Fruit fly (Drosophila melanogaster) whole organism, embryonic: ENCODE results near the gene Sp7.

Experiments
- CG12071 ChIP-seq: fragments of 200-800 bp; sonication (Bioruptor generic); optimal IDR thresholded peaks from 3 replicates; lab custom pipeline; 2018; ENCODE audit warnings: missing biosample characterization, mild to moderate bottlenecking, missing genetic modification characterization
- CG12104 ChIP-seq: fragments of 200-800 bp; sonication (Bioruptor generic); optimal IDR thresholded peaks from 3 replicates; lab custom pipeline; 2016; ENCODE audit warnings: missing biosample characterization, missing genetic modification characterization
- CG12942 ChIP-seq: fragments of 200-800 bp; sonication (Bioruptor generic); optimal IDR thresholded peaks from 3 replicates; lab custom pipeline; 2016; ENCODE audit warnings: missing biosample characterization, missing genetic modification characterization
- CG13287 ChIP-seq: fragments of 200-800 bp; sonication (Bioruptor generic); IDR thresholded peaks from 2 replicates; pipeline ENCODE4 v1.3.6; 2022; ENCODE audit warnings: missing biosample characterization, missing genetic modification characterization; ENCODE audit not compliant: partially characterized antibody
- CG1602 ChIP-seq: fragments of 200-800 bp; sonication (Bioruptor generic); optimal IDR thresholded peaks from 3 replicates; lab custom pipeline; 2016; ENCODE audit warnings: missing biosample characterization, missing genetic modification characterization
- CG17385 ChIP-seq: fragments of 200-800 bp; sonication (Bioruptor generic); optimal IDR thresholded peaks from 3 replicates; lab custom pipeline; 2018; ENCODE audit warnings: missing biosample characterization, mild to moderate bottlenecking, missing genetic modification characterization
- CG1832 ChIP-seq: fragments of 200-800 bp; sonication (Bioruptor generic); optimal IDR thresholded peaks from 2 replicates; lab custom pipeline; 2017; ENCODE audit warnings: missing biosample characterization, mild to moderate bottlenecking, missing genetic modification characterization, inconsistent platforms
- CG18476 ChIP-seq: fragments of 200-800 bp; sonication (Bioruptor generic); optimal IDR thresholded peaks from 2 replicates; lab custom pipeline; 2016; ENCODE audit warnings: missing biosample characterization, mild to moderate bottlenecking, missing genetic modification characterization
- CG2678 ChIP-seq: fragments of 200-800 bp; sonication (Bioruptor generic); optimal IDR thresholded peaks from 3 replicates; lab custom pipeline; 2019; ENCODE audit warnings: missing biosample characterization, mild to moderate bottlenecking, missing genetic modification characterization, moderate library complexity
- CG31365 ChIP-seq: fragments of 200-800 bp; sonication (Bioruptor generic); optimal IDR thresholded peaks from 2 replicates; lab custom pipeline; 2018; ENCODE audit warnings: missing biosample characterization, mild to moderate bottlenecking, missing genetic modification characterization
- CG3281 ChIP-seq: fragments of 200-800 bp; sonication (Bioruptor generic); optimal IDR thresholded peaks from 3 replicates; lab custom pipeline; 2017; ENCODE audit warnings: missing biosample characterization, mild to moderate bottlenecking, missing genetic modification characterization
- CG34422 ChIP-seq: fragments of 200-800 bp; sonication (Bioruptor generic); IDR thresholded peaks from 3 replicates; pipeline ENCODE4 v1.3.6; 2022; ENCODE audit warnings: missing biosample characterization, missing genetic modification characterization
- CG6175 ChIP-seq: fragments of 200-800 bp; sonication (Bioruptor generic); IDR thresholded peaks from 3 replicates; pipeline ENCODE4 v1.3.6; 2022; ENCODE audit warnings: missing biosample characterization, missing genetic modification characterization
- CG6272 ChIP-seq: fragments of 200-800 bp; sonication (Bioruptor generic); IDR thresholded peaks from 2 replicates; pipeline ENCODE4 v1.3.6; 2022; ENCODE audit warnings: missing biosample characterization, missing genetic modification characterization
- CG6813 ChIP-seq: fragments of 200-800 bp; sonication (Bioruptor generic); optimal IDR thresholded peaks from 2 replicates; lab custom pipeline; 2017; ENCODE audit warnings: missing biosample characterization, missing genetic modification characterization, mild to moderate bottlenecking, moderate library complexity, missing genetic modification reagents
- CG7357 ChIP-seq: fragments of 200-800 bp; sonication (Bioruptor generic); IDR thresholded peaks from 3 replicates; pipeline ENCODE4 v1.3.6; 2022; ENCODE audit warnings: missing biosample characterization, missing genetic modification characterization
- CG7556 ChIP-seq: fragments of 200-800 bp; sonication (Bioruptor generic); optimal IDR thresholded peaks from 2 replicates; lab custom pipeline; 2017; ENCODE audit warnings: missing biosample characterization, mild to moderate bottlenecking, missing genetic modification characterization
- CG7928 ChIP-seq: fragments of 200-800 bp; sonication (Bioruptor generic); optimal IDR thresholded peaks from 2 replicates; lab custom pipeline; 2017; ENCODE audit warnings: missing biosample characterization, mild to moderate bottlenecking, missing genetic modification characterization
- CG9437 ChIP-seq: fragments of 200-800 bp; sonication (Bioruptor generic); optimal IDR thresholded peaks from 2 replicates; lab custom pipeline; 2018; ENCODE audit warnings: missing biosample characterization, mild to moderate bottlenecking, missing genetic modification characterization
- CkIIα-i1 ChIP-seq: fragments of 200-800 bp; sonication (Bioruptor generic); IDR thresholded peaks from 2 replicates; pipeline ENCODE4 v1.3.6; 2022; ENCODE audit warnings: missing biosample characterization, missing genetic modification characterization
- Dfd ChIP-seq, 2 experiments: fragments of >200 bp; optimal IDR thresholded peaks; 2 replicates each; lab custom pipeline; 2017; ENCODE audit warnings: missing biosample characterization in 2 of 2, missing genetic modification characterization in 2 of 2
- Eip74EF ChIP-seq, 2 experiments: fragments of 200-800 bp in 1 of 2; fragments of >200 bp in 1 of 2; sonication (Bioruptor generic) in 1 of 2; optimal IDR thresholded peaks; 2 replicates each; lab custom pipeline; 2017 to 2019; ENCODE audit warnings: missing biosample characterization in 2 of 2, missing genetic modification characterization in 2 of 2, mild to moderate bottlenecking in 1 of 2, moderate library complexity in 1 of 2
- GATAe ChIP-seq: fragments of 200-800 bp; sonication (Bioruptor generic); conservative IDR thresholded peaks from 2 replicates; pipeline ENCODE4 v1.3.6; 2022; ENCODE audit warnings: missing biosample characterization, missing genetic modification characterization
- HHEX ChIP-seq: fragments of 200-800 bp; sonication (Bioruptor generic); optimal IDR thresholded peaks from 3 replicates; lab custom pipeline; 2017; ENCODE audit warnings: missing biosample characterization, mild to moderate bottlenecking, missing genetic modification characterization, missing genetic modification reagents
- HLH54F ChIP-seq: fragments of 200-800 bp; sonication (Bioruptor generic); optimal IDR thresholded peaks from 3 replicates; lab custom pipeline; 2016; ENCODE audit warnings: missing biosample characterization, missing genetic modification characterization
- Jarid2 ChIP-seq: fragments of 200-800 bp; sonication (Bioruptor generic); optimal IDR thresholded peaks from 3 replicates; lab custom pipeline; 2017; ENCODE audit warnings: mild to moderate bottlenecking, missing biosample characterization, missing genetic modification reagents, missing genetic modification characterization
- NK7.1 ChIP-seq: fragments of 200-800 bp; sonication (Bioruptor generic); optimal IDR thresholded peaks from 3 replicates; lab custom pipeline; 2016; ENCODE audit warnings: missing biosample characterization, missing genetic modification characterization
- Nf-YA ChIP-seq: fragments of 200-800 bp; sonication (Bioruptor generic); IDR thresholded peaks from 2 replicates; pipeline ENCODE4 v1.3.6; 2022; ENCODE audit warnings: missing biosample characterization, missing genetic modification characterization
- Nf-YC ChIP-seq: fragments of 200-800 bp; optimal IDR thresholded peaks from 3 replicates; lab custom pipeline; 2019; ENCODE audit warnings: missing biosample characterization, mild to moderate bottlenecking, missing genetic modification characterization, moderate library complexity
- PHDP ChIP-seq: fragments of 200-800 bp; sonication (Bioruptor generic); optimal IDR thresholded peaks from 3 replicates; lab custom pipeline; 2018; ENCODE audit warnings: missing biosample characterization, mild to moderate bottlenecking, missing genetic modification characterization, moderate library complexity
- Side ChIP-seq: fragments of 200-800 bp; sonication (Bioruptor generic); optimal IDR thresholded peaks from 2 replicates; lab custom pipeline; 2016; ENCODE audit warnings: missing biosample characterization, missing genetic modification characterization
- Sin3A ChIP-seq: fragments of >200 bp; optimal IDR thresholded peaks from 2 replicates; lab custom pipeline; 2018
- Sox102F ChIP-seq: fragments of 200-800 bp; sonication (Bioruptor generic); optimal IDR thresholded peaks from 2 replicates; lab custom pipeline; 2018; ENCODE audit warnings: missing biosample characterization, mild to moderate bottlenecking, missing genetic modification characterization, moderate library complexity
- Sry-δ ChIP-seq: fragments of 200-800 bp; sonication (Bioruptor generic); optimal IDR thresholded peaks from 2 replicates; lab custom pipeline; 2016; ENCODE audit warnings: missing biosample characterization, missing genetic modification characterization
- bbx ChIP-seq: fragments of 200-800 bp; sonication (Bioruptor generic); IDR thresholded peaks from 2 replicates; pipeline ENCODE4 v1.3.6; 2022; ENCODE audit warnings: missing biosample characterization, missing genetic modification characterization; ENCODE audit not compliant: partially characterized antibody
- bsh ChIP-seq, 2 experiments: fragments of 200-800 bp; sonication (Bioruptor generic); optimal IDR thresholded peaks; 2 replicates each; lab custom pipeline; 2017 to 2018; ENCODE audit warnings: mild to moderate bottlenecking in 2 of 2, missing biosample characterization in 2 of 2, missing genetic modification characterization in 2 of 2, moderate library complexity in 1 of 2
- gsb ChIP-seq: fragments of 200-800 bp; sonication (Bioruptor generic); IDR thresholded peaks from 2 replicates; pipeline ENCODE4 v1.3.6; 2022; ENCODE audit warnings: missing biosample characterization, missing genetic modification characterization
- jigr1 ChIP-seq: fragments of 200-800 bp; sonication (Bioruptor generic); IDR thresholded peaks from 3 replicates; pipeline ENCODE4 v1.3.6; 2022; ENCODE audit warnings: missing biosample characterization, missing genetic modification characterization
- pb ChIP-seq: fragments of 200-800 bp; sonication (Bioruptor generic); optimal IDR thresholded peaks from 3 replicates; lab custom pipeline; 2016; ENCODE audit warnings: missing biosample characterization, missing genetic modification characterization
- pita ChIP-seq: fragments of 200-800 bp; sonication (Bioruptor generic); optimal IDR thresholded peaks from 2 replicates; lab custom pipeline; 2017; ENCODE audit warnings: missing biosample characterization, mild to moderate bottlenecking, missing genetic modification characterization
- prd ChIP-seq, 3 experiments: fragments of >200 bp in 2 of 3; fragments of 200-800 bp in 1 of 3; sonication (Bioruptor generic) in 1 of 3; optimal IDR thresholded peaks in 2 of 3; IDR thresholded peaks in 1 of 3; 2 replicates in 2 of 3; 3 replicates in 1 of 3; pipeline versions ENCODE4 v1.3.6 to Lab custom; 2017 to 2022; ENCODE audit warnings: missing biosample characterization in 1 of 3, missing genetic modification characterization in 1 of 3
- ro ChIP-seq: fragments of 200-800 bp; sonication (Bioruptor generic); IDR thresholded peaks from 2 replicates; pipeline ENCODE4 v1.3.6; 2022; ENCODE audit warnings: missing biosample characterization, missing genetic modification characterization
- sr ChIP-seq: fragments of 200-800 bp; sonication (Bioruptor generic); IDR thresholded peaks from 3 replicates; pipeline ENCODE4 v1.3.6; 2022; ENCODE audit warnings: missing biosample characterization, missing genetic modification characterization
- toy ChIP-seq: fragments of 200-800 bp; sonication (Bioruptor generic); IDR thresholded peaks from 2 replicates; pipeline ENCODE4 v1.3.6; 2022; ENCODE audit warnings: missing biosample characterization, missing genetic modification characterization
- trem ChIP-seq: fragments of 200-800 bp; optimal IDR thresholded peaks from 3 replicates; lab custom pipeline; 2019; ENCODE audit warnings: missing biosample characterization, mild to moderate bottlenecking, missing genetic modification characterization, moderate library complexity
- tx ChIP-seq: fragments of 200-800 bp; sonication (Bioruptor generic); optimal IDR thresholded peaks from 2 replicates; lab custom pipeline; 2016; ENCODE audit warnings: missing biosample characterization, missing genetic modification characterization
- wek ChIP-seq: fragments of 200-800 bp; sonication (Bioruptor generic); optimal IDR thresholded peaks from 3 replicates; lab custom pipeline; 2018; ENCODE audit warnings: missing biosample characterization, mild to moderate bottlenecking, missing genetic modification characterization, moderate library complexity
- yki ChIP-seq: fragments of >200 bp; optimal IDR thresholded peaks from 3 replicates; lab custom pipeline; 2018

Gene Sp7

dm6 chr3R:7809662-7810621, 50.4 kb downstream of the Sp7 start, which contains the start of the genes CG2993 and sgll (continued):
- TF ChIP-seq sr (GFP tag; lab: Robert Waterston, UW) (peak; percentile 81), Sry-δ (peak; percentile 66), jigr1 (GFP tag; lab: Robert Waterston, UW) (peak; percentile 76; the same call in 2 of the 3 replicates), CG6813 (GFP tag; lab: Kevin White, UChicago) (peak; percentile 46), CG1602 (GFP tag; lab: Kevin White, UChicago) (peak; percentile 95), prd (optimal IDR thresholded peaks at IDR 0.05; lab: Kevin White, UChicago) (no peak), prd (GFP tag; IDR thresholded peaks at IDR 0.05; lab: Robert Waterston, UW) (peak; percentile 95), Sox102F (peak; percentile 94), wek (GFP tag; lab: Kevin White, UChicago) (peak; percentile 62), CG7357 (GFP tag; lab: Robert Waterston, UW) (peak; percentile 80), gsb (GFP tag; lab: Robert Waterston, UW) (peak; percentile 84), GATAe (GFP tag; lab: Robert Waterston, UW) (peak; percentile 45; the same call in 1 of the 2 replicates), Eip74EF (GFP tag; optimal IDR thresholded peaks at IDR 0.05; lab: Kevin White, UChicago) (no peak), Nf-YA (peak; percentile 59; the same call in 1 of the 2 replicates), PHDP (tag; lab: Kevin White, UChicago) (peak; percentile 81), Sin3A (no peak), Nf-YC (tag; lab: Kevin White, UChicago) (peak; percentile 76), yki (lab: Kevin White, UChicago) (peak; percentile 20), CG9437 (peak; percentile 51), HLH54F (GFP tag; lab: Kevin White, UChicago) (peak; percentile 91), Dfd (GFP tag; optimal IDR thresholded peaks at IDR 0.05; lab: Kevin White, UChicago) (no peak), Jarid2 (GFP tag; lab: Kevin White, UChicago) (peak; percentile 46), CG34422 (GFP tag; lab: Robert Waterston, UW) (peak; percentile 93), HHEX (GFP tag; lab: Kevin White, UChicago) (peak; percentile 79), CG7928 (peak; percentile 58), CkIIα-i1 (GFP tag; lab: Robert Waterston, UW) (no peak), CG18476 (peak; percentile 40), bsh (GFP tag; optimal IDR thresholded peaks at IDR 0.05; lab: Kevin White, UChicago) (peak in 1 of 2 experiments; percentile 87), CG3281 (GFP tag; lab: Kevin White, UChicago) (peak; percentile 57), CG13287 (GFP tag; lab: Robert Waterston, UW) (peak; percentile 48), CG12942 (peak; percentile 92), CG6175 (GFP tag; lab: Robert Waterston, UW) (peak; percentile 86), bbx (GFP tag; lab: Robert Waterston, UW) (peak; percentile 27; the same call in 1 of the 2 replicates), CG2678 (tag; lab: Kevin White, UChicago) (peak; percentile 71), CG12104 (GFP tag; lab: Kevin White, UChicago) (peak; percentile 65), trem (peak; percentile 61), NK7.1 (GFP tag; lab: Kevin White, UChicago) (peak; percentile 84), CG7556 (GFP tag; lab: Kevin White, UChicago) (peak; percentile 64), CG1832 (no peak), toy (GFP tag; lab: Robert Waterston, UW) (peak; percentile 39; the same call in 1 of the 2 replicates), CG6272 (GFP tag; lab: Robert Waterston, UW) (peak; percentile 87), Side (GFP tag; lab: Kevin White, UChicago) (peak; percentile 93), tx (GFP tag; lab: Kevin White, UChicago) (peak; percentile 80), CG17385 (GFP tag; lab: Kevin White, UChicago) (peak; percentile 70), ro (GFP tag; lab: Robert Waterston, UW) (peak; percentile 89), CG31365 (tag; lab: Kevin White, UChicago) (peak; percentile 75), pb (GFP tag; lab: Kevin White, UChicago) (peak; percentile 87), pita (GFP tag; lab: Kevin White, UChicago) (peak; percentile 69), CG12071 (peak; percentile 49)
